Fruit fly (Drosophila melanogaster): ENCODE results near the gene X11Lbeta.

X11Lbeta gene

DNA sequence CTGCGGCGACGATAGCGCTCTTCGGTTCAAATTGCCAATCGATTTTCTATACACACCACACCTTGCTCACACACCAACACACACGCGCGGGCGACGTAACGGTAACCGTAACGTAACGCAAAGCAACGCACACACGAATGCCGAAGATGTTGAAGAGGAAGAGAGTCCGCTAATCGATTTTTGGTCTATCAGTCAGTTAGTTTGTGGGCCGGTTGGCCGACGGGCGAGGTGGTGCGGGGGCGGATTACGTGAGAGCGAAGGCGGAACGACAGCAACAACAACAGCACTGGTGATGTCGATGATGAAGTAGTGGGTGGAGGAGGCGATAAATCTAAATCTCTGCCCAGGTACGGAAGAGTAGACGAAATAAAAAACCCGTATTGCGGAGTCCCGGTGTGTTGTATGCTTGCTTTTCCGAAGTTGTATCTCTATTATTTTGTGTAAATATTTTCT lies 116.8 kb downstream of the X11Lbeta start, which contains the start of gene ras (continued):
- no peak for TF ChIP-seq jumu (GFP tag; optimal IDR thresholded peaks at IDR 0.05)
- peak in 1 of 2 experiments; percentile 95 for TF ChIP-seq Pdp1 (GFP tag; optimal IDR thresholded peaks at IDR 0.05)
- no peak for TF ChIP-seq pfk (GFP tag; optimal IDR thresholded peaks at IDR 0.05)
- no peak for TF ChIP-seq p53 (GFP tag; optimal IDR thresholded peaks at IDR 0.05)
- TF ChIP-seq CG7987 (GFP tag; optimal IDR thresholded peaks at IDR 0.05), result peak; percentile 16
- TF ChIP-seq CG5180 (GFP tag; optimal IDR thresholded peaks at IDR 0.05), result peak; percentile 25
- no peak for TF ChIP-seq mam (GFP tag; optimal IDR thresholded peaks at IDR 0.05)
- TF ChIP-seq Eip74EF (GFP tag; optimal IDR thresholded peaks at IDR 0.05), result peak in 1 of 2 experiments; percentile 34
- peak; percentile 53 for TF ChIP-seq CG34376 (GFP tag; optimal IDR thresholded peaks at IDR 0.05)
- 0 out of 2 replicates have a peak, but pooled peaks have one; percentile 16 for TF ChIP-seq Bgb (GFP tag; IDR thresholded peaks at IDR 0.05; ENCODE audit: partially characterized antibody)
- TF ChIP-seq CG6654 (GFP tag; optimal IDR thresholded peaks at IDR 0.05), result no peak
- TF ChIP-seq scrt (GFP tag; optimal IDR thresholded peaks at IDR 0.05), result no peak
- TF ChIP-seq Med (GFP tag), result peak; percentile 84
- no peak for TF ChIP-seq Xrp1 (GFP tag; IDR thresholded peaks at IDR 0.05)
- peak; percentile 83 for TF ChIP-seq pros (GFP tag; optimal IDR thresholded peaks at IDR 0.05)
- no peak for TF ChIP-seq CG10321 (GFP tag; IDR thresholded peaks at IDR 0.05)
- no peak for TF ChIP-seq Stat92E (GFP tag; optimal IDR thresholded peaks at IDR 0.05)
- peak; percentile 5 for TF ChIP-seq Hsf (GFP tag; optimal IDR thresholded peaks at IDR 0.05)
- TF ChIP-seq CG11696 (GFP tag; IDR thresholded peaks at IDR 0.05), result no peak
- TF ChIP-seq onecut (GFP tag; IDR thresholded peaks at IDR 0.05), result peak; percentile 96
- TF ChIP-seq CG34224 (GFP tag; IDR thresholded peaks at IDR 0.05; ENCODE audit: partially characterized antibody), result no peak
- no peak for TF ChIP-seq CG12391 (tag; optimal IDR thresholded peaks at IDR 0.05)
- TF ChIP-seq zen2 (GFP tag; IDR thresholded peaks at IDR 0.05; ENCODE audit: partially characterized antibody), result peak; percentile 25; the same call in 1 of the 3 replicates
- TF ChIP-seq CG17385 (GFP tag; optimal IDR thresholded peaks at IDR 0.05), result peak; percentile 86
- TF ChIP-seq cg (GFP tag; optimal IDR thresholded peaks at IDR 0.05), result peak; percentile 77
- TF ChIP-seq Side (GFP tag; optimal IDR thresholded peaks at IDR 0.05), result peak; percentile 19
- peak; percentile 60 for TF ChIP-seq grn (GFP tag; optimal IDR thresholded peaks at IDR 0.05)
- TF ChIP-seq ems (GFP tag; optimal IDR thresholded peaks at IDR 0.05), result no peak
- TF ChIP-seq Deaf1 (tag; optimal IDR thresholded peaks at IDR 0.05), result peak; percentile 70
- TF ChIP-seq abd-A (tag; optimal IDR thresholded peaks at IDR 0.05), result peak; percentile 87
- peak; percentile 87 for TF ChIP-seq CG4360 (GFP tag; IDR thresholded peaks at IDR 0.05)
- no peak for TF ChIP-seq ind (GFP tag; optimal IDR thresholded peaks at IDR 0.05)
- peak; percentile 9 for TF ChIP-seq sd (tag; optimal IDR thresholded peaks at IDR 0.05)
- peak; percentile 61 for TF ChIP-seq sug (tag; optimal IDR thresholded peaks at IDR 0.05)
- TF ChIP-seq Hmx (GFP tag; optimal IDR thresholded peaks at IDR 0.05), result no peak
- no peak for TF ChIP-seq CG8359 (GFP tag; optimal IDR thresholded peaks at IDR 0.05; ENCODE audit: borderline replicate concordance)

DNA sequence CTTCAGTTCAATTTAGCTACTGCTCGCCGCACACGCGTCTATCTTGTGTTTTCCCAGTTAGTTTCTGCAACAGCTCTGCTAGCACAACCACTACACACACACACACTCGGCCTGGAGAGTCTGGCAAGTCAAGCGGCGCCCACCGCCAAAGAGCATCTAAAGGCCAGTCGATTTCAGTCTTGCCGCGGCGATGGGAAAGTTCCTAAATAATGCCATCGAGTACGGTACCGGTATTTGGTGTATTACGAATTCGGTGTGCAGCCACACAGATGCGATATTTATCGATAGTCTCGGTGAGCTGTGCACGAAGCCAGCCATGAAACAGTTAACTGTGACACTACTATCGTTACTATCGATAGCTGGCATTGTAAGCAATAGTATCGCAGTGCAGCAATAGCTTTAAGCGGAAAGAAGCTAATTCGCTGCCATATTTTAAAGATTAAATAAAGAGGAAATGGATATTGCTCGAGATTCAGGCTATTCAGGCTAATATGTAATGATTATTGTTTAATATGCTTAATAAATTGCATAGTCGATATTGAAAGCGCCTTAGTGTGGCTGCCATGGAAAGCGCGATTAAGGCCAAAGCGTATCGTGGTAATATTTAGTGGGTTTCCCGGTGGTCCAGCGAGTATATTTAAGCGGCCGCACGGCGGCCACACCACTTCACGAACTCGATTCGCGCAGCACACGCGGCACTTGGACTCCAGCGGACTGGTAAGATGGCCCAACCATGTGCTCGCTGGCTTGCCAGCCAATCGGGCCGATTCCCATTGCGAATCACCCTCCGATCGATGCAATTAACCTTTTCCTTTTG lies 117.4 kb downstream of the X11Lbeta start, which contains the start of gene stx:
TSS of gene stx (minus strand) at position 171 of the 817 bp plus-strand sequence.
- no peak for TF ChIP-seq Hr3 (GFP tag; optimal IDR thresholded peaks at IDR 0.05)
- TF ChIP-seq pfk (GFP tag; optimal IDR thresholded peaks at IDR 0.05), result no peak
- peak; percentile 64 for TF ChIP-seq sens (GFP tag)
- TF ChIP-seq trem (tag; optimal IDR thresholded peaks at IDR 0.05), result peak; percentile 45
- TF ChIP-seq mld (GFP tag; IDR thresholded peaks at IDR 0.05; ENCODE audit: partially characterized antibody), result peak; percentile 95
- TF ChIP-seq hbn (GFP tag; IDR thresholded peaks at IDR 0.05; ENCODE audit: partially characterized antibody), result peak; percentile 92
- TF ChIP-seq Xrp1 (GFP tag; IDR thresholded peaks at IDR 0.05), result peak; percentile 44
- peak; percentile 89 for TF ChIP-seq Sry-δ (GFP tag; optimal IDR thresholded peaks at IDR 0.05)
- TF ChIP-seq dmrt99B (tag; optimal IDR thresholded peaks at IDR 0.05), result peak; percentile 11
- TF ChIP-seq vnd (GFP tag; IDR thresholded peaks at IDR 0.05; ENCODE audit: partially characterized antibody), result peak; percentile 98
- TF ChIP-seq CG3847 (GFP tag; IDR thresholded peaks at IDR 0.05), result peak; percentile 35; the same call in 1 of the 2 replicates
- TF ChIP-seq dimm (GFP tag; IDR thresholded peaks at IDR 0.05), result no peak
- peak; percentile 95 for TF ChIP-seq CG42726 (GFP tag; IDR thresholded peaks at IDR 0.05; ENCODE audit: partially characterized antibody)
- TF ChIP-seq NC2α (GFP tag; optimal IDR thresholded peaks at IDR 0.05), result peak; percentile 40
- no peak; the same call in 2 of the 3 replicates for TF ChIP-seq B-H1 (GFP tag; IDR thresholded peaks at IDR 0.05)
